Worm (Caenorhabditis elegans) whole organism, L2 larva: Measurements from ENCODE around the gene col-132.

Source experiments
- F13H6.1 ChIP-seq: sonication (generic microtip); optimal IDR thresholded peaks from 2 replicates; lab custom pipeline; 2016; ENCODE audit warnings: missing genetic modification characterization, missing compliant biosample characterization
- R02D3.7 ChIP-seq: fragments of 150-350 bp; optimal IDR thresholded peaks from 2 replicates; lab custom pipeline; 2014; ENCODE audit warnings: missing biosample characterization, missing genetic modification characterization
- ZK546.5 ChIP-seq: sonication (generic microtip); optimal IDR thresholded peaks from 2 replicates; lab custom pipeline; 2017; ENCODE audit warnings: missing biosample characterization, missing genetic modification characterization
- ama-1 ChIP-seq: fragments of 150-350 bp; optimal IDR thresholded peaks from 2 replicates; lab custom pipeline; 2018; ENCODE audit warnings: inconsistent platforms
- blmp-1 ChIP-seq: sonication (generic microtip); optimal IDR thresholded peaks from 2 replicates; lab custom pipeline; 2017; ENCODE audit warnings: missing genetic modification characterization, mild to moderate bottlenecking, missing compliant biosample characterization, antibody characterized with exemption, moderate library complexity; ENCODE audit not compliant: insufficient read depth
- ceh-16 ChIP-seq: fragments of 150-350 bp; optimal IDR thresholded peaks from 2 replicates; lab custom pipeline; 2014; ENCODE audit warnings: missing biosample characterization, missing genetic modification characterization
- crh-2 ChIP-seq: sonication (generic microtip); optimal IDR thresholded peaks from 2 replicates; lab custom pipeline; 2017; ENCODE audit warnings: missing biosample characterization, missing genetic modification characterization
- dmd-4 ChIP-seq: sonication (generic microtip); optimal IDR thresholded peaks from 2 replicates; lab custom pipeline; 2017; ENCODE audit warnings: missing biosample characterization, missing genetic modification characterization
- egl-27 ChIP-seq: sonication (generic microtip); optimal IDR thresholded peaks from 3 replicates; lab custom pipeline; 2017; ENCODE audit warnings: missing biosample characterization, missing genetic modification reagents, missing genetic modification characterization
- elt-3 ChIP-seq: sonication (generic microtip); optimal IDR thresholded peaks from 2 replicates; lab custom pipeline; 2017; ENCODE audit warnings: missing biosample characterization, missing genetic modification characterization
- fos-1 ChIP-seq: fragments of 150-350 bp; optimal IDR thresholded peaks from 2 replicates; lab custom pipeline; 2014; ENCODE audit warnings: missing biosample characterization, missing genetic modification characterization
- gmeb-1 ChIP-seq: fragments of 150-350 bp; optimal IDR thresholded peaks from 2 replicates; lab custom pipeline; 2014; ENCODE audit warnings: missing biosample characterization, missing genetic modification characterization
- lin-39 ChIP-seq: fragments of 150-350 bp; optimal IDR thresholded peaks from 2 replicates; lab custom pipeline; 2014; ENCODE audit warnings: missing biosample characterization, missing genetic modification reagents, missing genetic modification characterization
- lsy-2 ChIP-seq, 2 experiments: fragments of 150-350 bp in 1 of 2; sonication (generic microtip) in 1 of 2; optimal IDR thresholded peaks; 2 replicates each; lab custom pipeline; 2014 to 2017; ENCODE audit warnings: missing biosample characterization in 2 of 2, missing genetic modification characterization in 2 of 2
- mab-5 ChIP-seq: fragments of 150-350 bp; optimal IDR thresholded peaks from 2 replicates; lab custom pipeline; 2014; ENCODE audit warnings: missing biosample characterization, missing genetic modification characterization
- mbf-1 ChIP-seq: sonication (generic microtip); optimal IDR thresholded peaks from 2 replicates; lab custom pipeline; 2017; ENCODE audit warnings: missing biosample characterization, missing genetic modification characterization
- mdl-1 ChIP-seq, 2 experiments: fragments of 150-350 bp in 1 of 2; sonication (generic microtip) in 1 of 2; optimal IDR thresholded peaks; 2 replicates each; lab custom pipeline; 2017; ENCODE audit warnings: missing biosample characterization in 2 of 2, missing genetic modification characterization in 2 of 2
- nhr-11 ChIP-seq: fragments of 150-350 bp; optimal IDR thresholded peaks from 2 replicates; lab custom pipeline; 2014; ENCODE audit warnings: missing biosample characterization, missing genetic modification characterization
- nhr-12 ChIP-seq: fragments of 150-350 bp; optimal IDR thresholded peaks from 2 replicates; lab custom pipeline; 2014; ENCODE audit warnings: missing biosample characterization, missing genetic modification characterization
- nhr-129 ChIP-seq: fragments of 150-350 bp; optimal IDR thresholded peaks from 2 replicates; lab custom pipeline; 2014; ENCODE audit warnings: missing biosample characterization, missing genetic modification characterization
- nhr-21 ChIP-seq: fragments of 150-350 bp; optimal IDR thresholded peaks from 2 replicates; lab custom pipeline; 2014; ENCODE audit warnings: missing biosample characterization, missing genetic modification characterization
- nhr-23 ChIP-seq: fragments of 150-350 bp; optimal IDR thresholded peaks from 2 replicates; lab custom pipeline; 2014; ENCODE audit warnings: missing biosample characterization, missing genetic modification reagents, missing genetic modification characterization
- nhr-237 ChIP-seq: fragments of 150-350 bp; optimal IDR thresholded peaks from 2 replicates; lab custom pipeline; 2014; ENCODE audit warnings: missing biosample characterization, missing genetic modification characterization
- nhr-25 ChIP-seq: fragments of 150-350 bp; sonication (generic microtip); optimal IDR thresholded peaks from 3 replicates; lab custom pipeline; 2014; ENCODE audit warnings: missing biosample characterization, missing genetic modification characterization
- nhr-6 ChIP-seq: fragments of 150-350 bp; optimal IDR thresholded peaks from 2 replicates; lab custom pipeline; 2014; ENCODE audit warnings: missing biosample characterization, missing genetic modification characterization
- nhr-77 ChIP-seq: fragments of 150-350 bp; optimal IDR thresholded peaks from 2 replicates; lab custom pipeline; 2014; ENCODE audit warnings: missing biosample characterization, missing genetic modification characterization
- peb-1 ChIP-seq: fragments of 150-350 bp; optimal IDR thresholded peaks from 2 replicates; lab custom pipeline; 2014; ENCODE audit warnings: missing biosample characterization, missing genetic modification characterization
- sem-4 ChIP-seq: fragments of 150-350 bp; optimal IDR thresholded peaks from 2 replicates; lab custom pipeline; 2014; ENCODE audit warnings: missing biosample characterization, missing genetic modification reagents, missing genetic modification characterization
- sma-3 ChIP-seq: sonication (generic microtip); optimal IDR thresholded peaks from 2 replicates; lab custom pipeline; 2016; ENCODE audit warnings: missing genetic modification reagents, missing genetic modification characterization, missing compliant biosample characterization
- sma-9 ChIP-seq, 2 experiments: fragments of 150-350 bp in 1 of 2; sonication (generic microtip) in 1 of 2; optimal IDR thresholded peaks; 2 replicates each; lab custom pipeline; 2014 to 2016; ENCODE audit warnings: missing genetic modification characterization in 2 of 2, mild to moderate bottlenecking in 1 of 2, missing biosample characterization in 1 of 2, missing compliant biosample characterization in 1 of 2, missing genetic modification reagents in 1 of 2, moderate library complexity in 1 of 2
- snpc-4 ChIP-seq: fragments of 150-350 bp; optimal IDR thresholded peaks from 2 replicates; lab custom pipeline; 2014; ENCODE audit warnings: missing biosample characterization, missing genetic modification characterization
- unc-55 ChIP-seq: fragments of 150-350 bp; sonication (generic microtip); optimal IDR thresholded peaks from 3 replicates; lab custom pipeline; 2014; ENCODE audit warnings: missing biosample characterization, missing genetic modification reagents, missing genetic modification characterization
- unc-62 ChIP-seq: fragments of 150-350 bp; optimal IDR thresholded peaks from 2 replicates; lab custom pipeline; 2014; ENCODE audit warnings: missing biosample characterization, missing genetic modification reagents, missing genetic modification characterization
- ztf-1 ChIP-seq: fragments of 200-800 bp; sonication (Bioruptor generic); conservative IDR thresholded peaks from 2 replicates; pipeline ENCODE4 v1.3.6; 2022; ENCODE audit warnings: missing genetic modification characterization, missing compliant biosample characterization
- ztf-11 ChIP-seq: sonication (generic microtip); optimal IDR thresholded peaks from 2 replicates; lab custom pipeline; 2017; ENCODE audit warnings: missing biosample characterization, missing genetic modification characterization
- ztf-4 ChIP-seq: fragments of 150-350 bp; optimal IDR thresholded peaks from 2 replicates; lab custom pipeline; 2014; ENCODE audit warnings: missing biosample characterization, missing genetic modification characterization

col-132 gene

DNA sequence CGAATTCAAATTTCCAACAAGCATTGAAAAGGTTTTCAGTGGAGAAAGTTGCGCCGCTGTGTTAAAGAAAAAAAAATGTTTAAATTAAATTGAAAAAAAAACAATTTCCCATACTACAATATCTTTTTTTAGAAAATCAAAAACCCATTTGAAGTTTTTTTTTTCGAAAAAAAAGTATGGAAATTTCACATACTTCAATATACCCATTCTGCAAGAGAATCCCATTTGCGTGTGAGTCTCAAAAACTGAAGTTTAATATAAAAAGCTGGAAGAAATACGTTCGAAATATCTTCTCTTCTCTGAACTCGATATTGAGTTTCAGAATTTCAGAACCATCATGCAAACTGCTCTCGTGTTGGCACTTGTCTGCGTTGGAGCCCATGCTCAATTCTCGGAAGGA lies 20.7 kb downstream of the col-132 start, which contains the start of gene scl-7:
Gene scl-7 (plus strand): TSS at position 301 of the 400 bp plus-strand sequence.
- TF ChIP-seq F13H6.1 (tag; lab: Kevin White, UChicago) (no peak), unc-55 (GFP tag; lab: Kevin White, UChicago) (no peak), sma-9 (GFP tag; optimal IDR thresholded peaks at IDR 0.05; lab: Kevin White, UChicago) (no peak), sma-9 (tag; optimal IDR thresholded peaks at IDR 0.05; lab: Kevin White, UChicago) (no peak), nhr-25 (tag; lab: Kevin White, UChicago) (no peak), sma-3 (GFP tag; lab: Kevin White, UChicago) (no peak), nhr-12 (no peak), snpc-4 (tag; lab: Kevin White, UChicago) (no peak), nhr-6 (tag; lab: Kevin White, UChicago) (no peak), lin-39 (tag; lab: Kevin White, UChicago) (no peak), ZK546.5 (no peak)

DNA sequence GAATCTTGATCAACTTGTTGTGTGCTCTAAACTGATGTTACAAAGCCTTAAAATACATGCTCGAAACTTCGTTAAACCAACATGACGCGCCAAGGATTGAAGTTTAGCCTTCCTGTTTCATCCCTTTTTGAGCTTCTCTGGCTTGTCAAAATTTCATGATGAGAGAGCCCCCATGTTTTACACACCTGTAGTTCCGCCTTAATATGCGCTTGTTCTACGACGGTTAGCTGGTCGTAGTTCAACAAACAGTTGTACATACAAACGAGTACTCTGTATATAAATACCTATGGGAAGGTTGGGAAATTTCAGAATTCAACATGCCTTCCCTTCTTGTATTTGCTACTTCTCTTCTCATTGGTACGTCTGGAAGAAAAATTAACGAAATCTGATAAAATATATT lies 22.4 kb downstream of the col-132 start, which contains the start of gene scl-6:
Gene scl-6 (plus strand): TSS at position 301 of the 400 bp plus-strand sequence.
- TF ChIP-seq gmeb-1 (tag; lab: Kevin White, UChicago) = no peak
- no peak for TF ChIP-seq mdl-1 (tag; optimal IDR thresholded peaks at IDR 0.05; lab: Kevin White, UChicago)
- no peak for TF ChIP-seq lin-39 (tag; lab: Kevin White, UChicago)
- TF ChIP-seq F13H6.1 (tag; lab: Kevin White, UChicago) = no peak
- TF ChIP-seq fos-1 (tag; lab: Kevin White, UChicago) = no peak
- TF ChIP-seq ama-1 (lab: Kevin White, UChicago) = no peak
- TF ChIP-seq mbf-1 = no peak
- no peak for TF ChIP-seq dmd-4
- no peak for TF ChIP-seq nhr-11
- TF ChIP-seq nhr-23 = no peak
- no peak for TF ChIP-seq ceh-16 (tag; lab: Kevin White, UChicago)
- no peak for TF ChIP-seq nhr-77
- no peak for TF ChIP-seq elt-3 (tag; lab: Kevin White, UChicago)
- TF ChIP-seq nhr-6 (tag; lab: Kevin White, UChicago) = no peak
- TF ChIP-seq ztf-1 (GFP tag; lab: Robert Waterston, UW) = no peak
- TF ChIP-seq ztf-4 = no peak
- no peak for TF ChIP-seq unc-55 (GFP tag; lab: Kevin White, UChicago)
- no peak for TF ChIP-seq R02D3.7

DNA sequence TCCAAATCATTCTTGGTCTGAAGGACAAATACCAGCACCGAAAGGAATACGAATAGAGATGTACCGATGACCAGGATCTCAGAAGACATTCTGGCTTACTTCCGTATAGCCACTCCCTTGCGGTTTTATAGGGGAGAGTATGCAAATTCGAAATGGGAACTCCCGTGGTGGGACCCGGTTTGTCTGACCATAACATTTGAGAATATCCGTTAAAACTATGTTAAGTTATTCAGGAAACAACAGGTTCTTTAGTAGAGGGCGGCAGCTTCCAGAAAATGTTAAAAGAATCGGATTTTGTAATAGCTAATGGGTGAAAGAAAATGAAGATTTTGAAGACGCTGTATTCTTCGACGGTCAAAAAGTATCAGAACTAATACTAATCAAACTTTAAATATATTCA lies 23.7 kb downstream of the col-132 start, which contains the start of gene col-131:
Gene col-131 (minus strand): TSS at position 101 of the 400 bp plus-strand sequence.
- TF ChIP-seq nhr-237 (tag; lab: Kevin White, UChicago) = no peak
- TF ChIP-seq nhr-12 = no peak
- no peak for TF ChIP-seq unc-62 (GFP tag; lab: Kevin White, UChicago)
- no peak for TF ChIP-seq sem-4 (tag; lab: Kevin White, UChicago)
- TF ChIP-seq snpc-4 (tag; lab: Kevin White, UChicago) = no peak
- no peak for TF ChIP-seq R02D3.7
- TF ChIP-seq mbf-1 = no peak
- TF ChIP-seq mab-5 (tag; lab: Kevin White, UChicago) = no peak
- TF ChIP-seq unc-55 (GFP tag; lab: Kevin White, UChicago) = no peak
- no peak for TF ChIP-seq crh-2 (tag; lab: Kevin White, UChicago)
- no peak for TF ChIP-seq ZK546.5
- no peak for TF ChIP-seq nhr-21 (tag; lab: Kevin White, UChicago)
- TF ChIP-seq nhr-129 (tag; lab: Kevin White, UChicago) = no peak

DNA sequence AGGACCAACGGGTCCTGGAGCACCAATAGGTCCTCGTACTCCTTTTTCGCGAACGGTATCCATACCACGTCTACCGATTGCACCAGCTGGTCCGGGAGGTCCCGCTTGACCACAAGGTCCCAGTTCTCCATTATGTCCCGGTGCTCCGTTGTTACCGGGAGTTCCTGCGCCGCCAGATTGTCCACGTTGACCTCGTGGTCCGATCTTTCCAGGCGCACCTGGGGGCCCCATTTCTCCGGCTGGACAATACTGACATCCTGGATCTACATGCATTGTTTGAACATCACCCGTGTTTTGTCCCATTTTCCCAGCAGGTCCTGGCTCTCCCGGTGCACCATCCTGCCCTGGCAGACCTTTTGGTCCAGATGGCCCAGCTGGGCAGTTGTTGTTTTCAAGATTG lies 24.8 kb downstream of the col-132 start:
- TF ChIP-seq sma-9 (GFP tag; optimal IDR thresholded peaks at IDR 0.05; lab: Kevin White, UChicago) (no peak), sma-9 (tag; optimal IDR thresholded peaks at IDR 0.05; lab: Kevin White, UChicago) (no peak), nhr-237 (tag; lab: Kevin White, UChicago) (no peak), mdl-1 (tag; optimal IDR thresholded peaks at IDR 0.05; lab: Kevin White, UChicago) (no peak), ztf-11 (no peak), nhr-23 (no peak), dmd-4 (no peak), unc-62 (GFP tag; lab: Kevin White, UChicago) (no peak), peb-1 (tag; lab: Kevin White, UChicago) (no peak), nhr-25 (tag; lab: Kevin White, UChicago) (no peak), lsy-2 (tag; optimal IDR thresholded peaks at IDR 0.05; lab: Kevin White, UChicago) (no peak), blmp-1 (tag; lab: Kevin White, UChicago) (no peak), egl-27 (no peak)
- TF ChIP-seq, all 48 proteins: peak for 0
